Worm (Caenorhabditis elegans) whole organism, L3 larva: ENCODE data around the gene H01G02.1.

Experiments used
- ZK546.5 ChIP-seq: sonication (generic microtip); optimal IDR thresholded peaks from 2 replicates; lab custom pipeline; 2017; ENCODE audit warnings: missing biosample characterization, missing genetic modification characterization
- ama-1 ChIP-seq: fragments of 150-350 bp; optimal IDR thresholded peaks from 2 replicates; lab custom pipeline; 2018
- ceh-16 ChIP-seq: sonication (generic microtip); optimal IDR thresholded peaks from 2 replicates; lab custom pipeline; 2017; ENCODE audit warnings: missing biosample characterization, missing genetic modification characterization
- ceh-82 ChIP-seq: fragments of 150-350 bp; optimal IDR thresholded peaks from 2 replicates; lab custom pipeline; 2014; ENCODE audit warnings: missing biosample characterization, missing genetic modification characterization
- elt-1 ChIP-seq: fragments of 150-350 bp; optimal IDR thresholded peaks from 2 replicates; lab custom pipeline; 2014; ENCODE audit warnings: missing biosample characterization, missing genetic modification characterization
- jun-1 ChIP-seq: fragments of 150-350 bp; optimal IDR thresholded peaks from 2 replicates; lab custom pipeline; 2014; ENCODE audit warnings: missing biosample characterization, missing genetic modification reagents, missing genetic modification characterization
- lin-15B ChIP-seq: fragments of 150-350 bp; optimal IDR thresholded peaks from 2 replicates; lab custom pipeline; 2014; ENCODE audit warnings: missing biosample characterization, missing genetic modification characterization
- nhr-25 ChIP-seq: sonication (generic microtip); optimal IDR thresholded peaks from 2 replicates; lab custom pipeline; 2017; ENCODE audit warnings: missing biosample characterization, missing genetic modification characterization
- nhr-76 ChIP-seq: fragments of 150-350 bp; sonication (generic microtip); optimal IDR thresholded peaks from 5 replicates; lab custom pipeline; 2014; ENCODE audit warnings: missing biosample characterization, missing genetic modification characterization
- nhr-77 ChIP-seq: fragments of 150-350 bp; optimal IDR thresholded peaks from 2 replicates; lab custom pipeline; 2014; ENCODE audit warnings: missing biosample characterization, missing genetic modification characterization
- pha-4 ChIP-seq: fragments of 150-350 bp; optimal IDR thresholded peaks from 2 replicates; lab custom pipeline; 2014; ENCODE audit warnings: missing biosample characterization, missing genetic modification reagents, missing genetic modification characterization
- tbx-2 ChIP-seq: sonication (generic microtip); optimal IDR thresholded peaks from 2 replicates; lab custom pipeline; 2016; ENCODE audit warnings: mild to moderate bottlenecking, missing genetic modification characterization, missing compliant biosample characterization
- unc-39 ChIP-seq: sonication (generic microtip); optimal IDR thresholded peaks from 4 replicates; lab custom pipeline; 2017; ENCODE audit warnings: missing biosample characterization, missing genetic modification characterization
- ztf-11 ChIP-seq: fragments of 150-350 bp; optimal IDR thresholded peaks from 2 replicates; lab custom pipeline; 2014; ENCODE audit warnings: missing biosample characterization, missing genetic modification characterization

ce11 chrIV:11765507-11765906, 38.4 kb downstream of the H01G02.1 start:
- TF ChIP-seq tbx-2 (tag; lab: Kevin White, UChicago) (no peak), ZK546.5 (tag; lab: Kevin White, UChicago) (no peak), ama-1 (no peak), ztf-11 (tag; lab: Kevin White, UChicago) (no peak), ceh-82 (tag; lab: Kevin White, UChicago) (no peak), nhr-77 (tag; lab: Kevin White, UChicago) (no peak), unc-39 (tag; lab: Kevin White, UChicago) (no peak), nhr-76 (tag; lab: Kevin White, UChicago) (no peak), nhr-25 (tag; lab: Kevin White, UChicago) (no peak), ceh-16 (tag; lab: Kevin White, UChicago) (no peak), pha-4 (tag; lab: Kevin White, UChicago) (no peak), jun-1 (tag; lab: Kevin White, UChicago) (no peak), lin-15B (peak; percentile 40), elt-1 (no peak)
